Fruit fly (Drosophila melanogaster) whole organism, pupa: ENCODE measurements around the gene Sfp24Ba.

Experiments used
- CG12605 ChIP-seq: fragments of 200-800 bp; sonication (Bioruptor generic); IDR thresholded peaks from 2 replicates; pipeline ENCODE4 v1.3.6; 2022; ENCODE audit warnings: missing biosample characterization, missing genetic modification characterization
- CG17806 ChIP-seq: fragments of 200-800 bp; sonication (Bioruptor generic); optimal IDR thresholded peaks from 2 replicates; lab custom pipeline; 2018; ENCODE audit warnings: missing biosample characterization, mild to moderate bottlenecking, missing genetic modification characterization, moderate library complexity
- CG34367 ChIP-seq: fragments of 200-800 bp; sonication (Bioruptor generic); optimal IDR thresholded peaks from 2 replicates; lab custom pipeline; 2018; ENCODE audit warnings: missing biosample characterization, mild to moderate bottlenecking, missing genetic modification characterization
- CG4496 ChIP-seq: fragments of 200-800 bp; sonication (Bioruptor generic); IDR thresholded peaks from 3 replicates; pipeline ENCODE4 v1.3.6; 2022; ENCODE audit warnings: missing biosample characterization, missing genetic modification characterization
- Pif1B ChIP-seq: fragments of 200-800 bp; sonication (Bioruptor generic); optimal IDR thresholded peaks from 3 replicates; lab custom pipeline; 2016; ENCODE audit warnings: missing biosample characterization, missing genetic modification characterization
- gl ChIP-seq: fragments of 200-800 bp; sonication (Bioruptor generic); optimal IDR thresholded peaks from 2 replicates; lab custom pipeline; 2018; ENCODE audit warnings: missing biosample characterization, mild to moderate bottlenecking, missing genetic modification characterization

dm6 chr2L:3669675-3670074, 1.3 kb upstream of the Sfp24Ba start, which contains the start of gene Sfp24Bb:
- TF ChIP-seq gl (tag; lab: Kevin White, UChicago): no peak
- TF ChIP-seq CG4496 (GFP tag; lab: Robert Waterston, UW): no peak
- no peak for TF ChIP-seq CG34367 (tag; lab: Kevin White, UChicago)
- no peak for TF ChIP-seq Pif1B
- TF ChIP-seq CG17806 (tag; lab: Kevin White, UChicago): no peak
- TF ChIP-seq CG12605 (GFP tag; lab: Robert Waterston, UW): no peak
